Fruit fly (Drosophila melanogaster): ENCODE data around the gene CG11760.

CG11760 gene

DNA sequence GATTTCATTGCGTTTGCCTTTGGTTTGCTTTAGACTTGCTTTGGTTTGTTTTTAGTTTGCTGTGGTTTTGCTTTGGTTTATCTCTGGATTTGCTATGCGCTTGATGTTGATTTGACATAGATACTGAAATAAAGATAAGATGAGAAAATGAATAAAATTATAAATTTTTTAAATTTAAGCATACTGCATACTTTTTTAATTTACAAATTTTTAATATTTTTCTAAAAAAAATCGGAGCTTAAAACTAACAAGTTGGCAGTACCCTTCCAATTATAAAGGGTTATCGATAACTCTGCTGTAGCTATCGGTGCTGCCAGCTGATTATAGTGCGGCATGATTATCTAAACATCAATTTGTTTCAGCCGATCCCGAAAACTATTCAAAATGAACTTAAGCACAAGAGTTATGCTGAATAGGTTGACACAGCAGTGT, 45.2 kb upstream of the CG11760 start, which contains the start of gene mRpL19 (continued):
- TF ChIP-seq unpg (GFP tag; optimal IDR thresholded peaks at IDR 0.05) (peak; percentile 63), CG11093 (GFP tag; IDR thresholded peaks at IDR 0.05) (no peak), CG7786 (GFP tag; optimal IDR thresholded peaks at IDR 0.05) (no peak), B-H2 (GFP tag; optimal IDR thresholded peaks at IDR 0.05) (peak; percentile 56), ash1 (GFP tag; optimal IDR thresholded peaks at IDR 0.05) (no peak), CG11695 (GFP tag; IDR thresholded peaks at IDR 0.05) (peak; percentile 34; the same call in 1 of the 3 replicates), CG32532 (GFP tag; IDR thresholded peaks at IDR 0.05) (peak; percentile 57; the same call in 1 of the 2 replicates), CG1024 (GFP tag; IDR thresholded peaks at IDR 0.05) (no peak), PHDP (tag; optimal IDR thresholded peaks at IDR 0.05) (peak; percentile 68), CG33557 (GFP tag; optimal IDR thresholded peaks at IDR 0.05) (peak; percentile 39), stwl (tag; optimal IDR thresholded peaks at IDR 0.05) (peak; percentile 78), CG9437 (GFP tag; optimal IDR thresholded peaks at IDR 0.05) (no peak), CG7372 (GFP tag; IDR thresholded peaks at IDR 0.05) (no peak), CG1647 (GFP tag; optimal IDR thresholded peaks at IDR 0.05) (no peak), CG2678 (tag; optimal IDR thresholded peaks at IDR 0.05) (peak; percentile 63), CG31224 (GFP tag; IDR thresholded peaks at IDR 0.05) (no peak), CG17361 (GFP tag; IDR thresholded peaks at IDR 0.05) (peak; percentile 61; the same call in 1 of the 3 replicates), CG12744 (GFP tag; optimal IDR thresholded peaks at IDR 0.05) (no peak), sens (GFP tag) (peak; percentile 68), CG14860 (GFP tag; IDR thresholded peaks at IDR 0.05; ENCODE audit: partially characterized antibody) (no peak), CG9817 (tag; optimal IDR thresholded peaks at IDR 0.05) (peak; percentile 31), NC2β (GFP tag; optimal IDR thresholded peaks at IDR 0.05) (no peak), Dll (GFP tag; IDR thresholded peaks at IDR 0.05; ENCODE audit: partially characterized antibody) (peak; percentile 75), pzg (GFP tag; optimal IDR thresholded peaks at IDR 0.05) (peak; percentile 48), nerfin-2 (GFP tag; IDR thresholded peaks at IDR 0.05; ENCODE audit: partially characterized antibody) (peak; percentile 40; the same call in 1 of the 2 replicates), sens-2 (GFP tag; IDR thresholded peaks at IDR 0.05) (no peak), CG10959 (GFP tag; IDR thresholded peaks at IDR 0.05) (no peak), CG10366 (GFP tag; IDR thresholded peaks at IDR 0.05) (no peak), zen (tag; optimal IDR thresholded peaks at IDR 0.05) (peak; percentile 38), CG13624 (GFP tag; optimal IDR thresholded peaks at IDR 0.05) (no peak), CG34224 (GFP tag; IDR thresholded peaks at IDR 0.05; ENCODE audit: partially characterized antibody) (peak; percentile 53; the same call in 2 of the 3 replicates), stc (GFP tag; IDR thresholded peaks at IDR 0.05) (no peak), CG4328 (GFP tag; optimal IDR thresholded peaks at IDR 0.05) (peak; percentile 37), sim (GFP tag; IDR thresholded peaks at IDR 0.05) (no peak), ken (GFP tag; IDR thresholded peaks at IDR 0.05) (no peak), ro (GFP tag; IDR thresholded peaks at IDR 0.05) (no peak), jing (GFP tag; optimal IDR thresholded peaks at IDR 0.05) (no peak), CG16779 (GFP tag; IDR thresholded peaks at IDR 0.05) (no peak), NfI (GFP tag; optimal IDR thresholded peaks at IDR 0.05) (peak; percentile 44), CG3281 (GFP tag; optimal IDR thresholded peaks at IDR 0.05) (peak; percentile 7), CG6689 (GFP tag; IDR thresholded peaks at IDR 0.05) (no peak), scrt (GFP tag; optimal IDR thresholded peaks at IDR 0.05) (no peak), tio (GFP tag; optimal IDR thresholded peaks at IDR 0.05) (no peak), exex (tag; optimal IDR thresholded peaks at IDR 0.05) (peak; percentile 73), CG12942 (GFP tag; optimal IDR thresholded peaks at IDR 0.05) (no peak), al (GFP tag; IDR thresholded peaks at IDR 0.05) (no peak), CG17612 (GFP tag; IDR thresholded peaks at IDR 0.05) (no peak), Dip2 (GFP tag; IDR thresholded peaks at IDR 0.05) (no peak), Mad (GFP tag; optimal IDR thresholded peaks at IDR 0.05) (no peak), CG10979 (tag; optimal IDR thresholded peaks at IDR 0.05) (peak; percentile 50), CG12391 (tag; optimal IDR thresholded peaks at IDR 0.05) (peak; percentile 78)
